Fruit fly (Drosophila melanogaster): ENCODE measurements around the gene Socs16D.

dm6 chrX:17857809-17858208 is 30.4 kb upstream of the Socs16D start:
- TF ChIP-seq CG30403 (GFP tag; optimal IDR thresholded peaks at IDR 0.05) (no peak), rib (GFP tag; IDR thresholded peaks at IDR 0.05) (no peak), CG3838 (GFP tag; optimal IDR thresholded peaks at IDR 0.05) (no peak), Nf-YA (GFP tag; IDR thresholded peaks at IDR 0.05) (no peak), jigr1 (GFP tag; IDR thresholded peaks at IDR 0.05) (no peak), ci (GFP tag; IDR thresholded peaks at IDR 0.05) (no peak), CG16779 (GFP tag; IDR thresholded peaks at IDR 0.05) (no peak)
